Fruit fly (Drosophila melanogaster): Measurements from ENCODE around the gene CG33771.

- TF ChIP-seq CG32264 (GFP tag; optimal IDR thresholded peaks at IDR 0.05) (no peak), jim (GFP tag; optimal IDR thresholded peaks at IDR 0.05) (no peak), Jra (GFP tag; optimal IDR thresholded peaks at IDR 0.05) (no peak), rgr (GFP tag; optimal IDR thresholded peaks at IDR 0.05) (no peak), lola (GFP tag; optimal IDR thresholded peaks at IDR 0.05) (no peak), OdsH (GFP tag; optimal IDR thresholded peaks at IDR 0.05) (no peak), HLH106 (tag; optimal IDR thresholded peaks at IDR 0.05) (no peak), h (GFP tag; optimal IDR thresholded peaks at IDR 0.05) (no peak), pan (optimal IDR thresholded peaks at IDR 0.05) (no peak), br (GFP tag; optimal IDR thresholded peaks at IDR 0.05) (no peak), psq (GFP tag; optimal IDR thresholded peaks at IDR 0.05) (no peak), foxo (GFP tag; optimal IDR thresholded peaks at IDR 0.05) (no peak)
Observed at dm6 chr3L:22695653-22696052, 46.5 kb downstream of the CG33771 start, which contains the start of gene CG14452.
